Worm (Caenorhabditis elegans) whole organism, young adult: Measurements from ENCODE around the gene F37C4.6.

ENCODE experiments used
- B0035.1 ChIP-seq: sonication (generic microtip); optimal IDR thresholded peaks from 2 replicates; lab custom pipeline; 2016; ENCODE audit warnings: missing genetic modification characterization, mild to moderate bottlenecking, missing compliant biosample characterization, missing genotype, missing genetic modification reagents
- F55B11.4 ChIP-seq: sonication (generic microtip); optimal IDR thresholded peaks from 2 replicates; lab custom pipeline; 2016; ENCODE audit warnings: missing compliant biosample characterization, missing genetic modification characterization, borderline replicate concordance; ENCODE audit not compliant: insufficient read depth
- Y67H2A.10 ChIP-seq: fragments of 200-800 bp; sonication (Bioruptor generic); conservative IDR thresholded peaks from 2 replicates; pipeline ENCODE4 v1.3.6; 2022; ENCODE audit warnings: missing genetic modification reagents, missing genetic modification characterization, missing compliant biosample characterization
- chd-7 ChIP-seq: sonication (generic microtip); optimal IDR thresholded peaks from 2 replicates; lab custom pipeline; 2016; ENCODE audit warnings: mild to moderate bottlenecking, missing genetic modification characterization, moderate library complexity, missing compliant biosample characterization
- lin-54 ChIP-seq: fragments of 200-800 bp; sonication (Bioruptor generic); optimal IDR thresholded peaks from 2 replicates; lab custom pipeline; 2018; ENCODE audit warnings: mild to moderate bottlenecking, missing genetic modification characterization, missing compliant biosample characterization
- lsy-27 ChIP-seq: sonication (generic microtip); optimal IDR thresholded peaks from 2 replicates; lab custom pipeline; 2017; ENCODE audit warnings: missing genetic modification characterization, mild to moderate bottlenecking, missing compliant biosample characterization, antibody characterized with exemption, missing genotype, borderline replicate concordance; ENCODE audit not compliant: insufficient read depth
- madf-6 ChIP-seq: fragments of 200-800 bp; sonication (Bioruptor generic); IDR thresholded peaks from 2 replicates; pipeline ENCODE4 v1.3.6; 2022; ENCODE audit warnings: missing genetic modification reagents, missing genetic modification characterization, missing compliant biosample characterization
- mcd-1 ChIP-seq: fragments of 200-800 bp; sonication (Bioruptor generic); IDR thresholded peaks from 2 replicates; pipeline ENCODE4 v1.3.6; 2022; ENCODE audit warnings: missing genetic modification reagents, missing genetic modification characterization, missing compliant biosample characterization
- mes-4 ChIP-seq: sonication (generic microtip); optimal IDR thresholded peaks from 2 replicates; lab custom pipeline; 2016; ENCODE audit warnings: missing genotype, missing genetic modification characterization, missing compliant biosample characterization
- nhr-120 ChIP-seq: fragments of 200-800 bp; sonication (Bioruptor generic); IDR thresholded peaks from 2 replicates; pipeline ENCODE4 v1.3.6; 2022; ENCODE audit warnings: missing genetic modification characterization, missing compliant biosample characterization
- nhr-27 ChIP-seq: fragments of 200-800 bp; sonication (Bioruptor generic); optimal IDR thresholded peaks from 2 replicates; lab custom pipeline; 2018; ENCODE audit warnings: mild to moderate bottlenecking, missing genetic modification characterization, moderate library complexity, missing compliant biosample characterization
- pha-4 ChIP-seq: fragments of 150-350 bp; sonication (generic microtip); optimal IDR thresholded peaks from 2 replicates; lab custom pipeline; 2014; ENCODE audit warnings: missing biosample characterization, missing genetic modification reagents, missing genetic modification characterization
- ztf-18 ChIP-seq: sonication (generic microtip); optimal IDR thresholded peaks from 2 replicates; lab custom pipeline; 2016; ENCODE audit warnings: missing genotype, mild to moderate bottlenecking, missing genetic modification characterization, missing compliant biosample characterization
- ztf-22 ChIP-seq: fragments of 200-800 bp; sonication (Bioruptor generic); optimal IDR thresholded peaks from 2 replicates; lab custom pipeline; 2018; ENCODE audit warnings: mild to moderate bottlenecking, missing genetic modification characterization, moderate library complexity, missing compliant biosample characterization

DNA sequence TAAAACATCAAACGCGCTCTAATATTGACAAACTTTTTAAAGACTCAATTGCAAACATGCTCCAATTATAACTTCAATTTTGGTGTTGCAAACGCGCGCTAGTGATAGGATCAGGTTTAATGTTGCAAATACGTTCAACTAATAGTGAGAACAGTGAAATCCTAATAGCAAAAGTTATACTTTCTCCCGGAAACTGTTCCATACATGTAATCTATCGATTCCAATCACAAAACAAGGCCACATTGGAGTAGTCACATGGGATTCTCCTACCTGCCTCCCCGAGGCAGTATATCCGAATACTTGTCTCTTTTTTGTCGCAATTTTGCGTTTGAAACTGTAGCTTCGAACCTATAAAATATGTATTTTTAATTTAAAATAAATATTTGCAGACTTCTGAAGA, 8.3 kb downstream of the F37C4.6 start:
- TF ChIP-seq ztf-18 (no peak), nhr-27 (tag; lab: Kevin White, UChicago) (no peak), lsy-27 (tag; lab: Kevin White, UChicago) (no peak), nhr-120 (GFP tag; lab: Robert Waterston, UW) (no peak), madf-6 (GFP tag; lab: Robert Waterston, UW) (no peak), chd-7 (tag; lab: Kevin White, UChicago) (no peak), pha-4 (tag; lab: Kevin White, UChicago) (no peak), ztf-22 (no peak), Y67H2A.10 (no peak), lin-54 (GFP tag; lab: Kevin White, UChicago) (no peak), mes-4 (tag; lab: Kevin White, UChicago) (no peak), F55B11.4 (tag; lab: Kevin White, UChicago) (no peak), mcd-1 (GFP tag; lab: Robert Waterston, UW) (no peak), B0035.1 (tag; lab: Kevin White, UChicago) (no peak)
